Worm (Caenorhabditis elegans) whole organism, late embryonic: Measurements from ENCODE around the gene glb-11.

Experiments used
- C08G9.2 ChIP-seq: sonication (generic microtip); optimal IDR thresholded peaks from 2 replicates; lab custom pipeline; 2016; ENCODE audit warnings: mild to moderate bottlenecking, missing genetic modification characterization, moderate library complexity, missing compliant biosample characterization
- pat-9 ChIP-seq: fragments of 200-800 bp; sonication (Bioruptor generic); optimal IDR thresholded peaks from 2 replicates; lab custom pipeline; 2018; ENCODE audit warnings: mild to moderate bottlenecking, missing genetic modification characterization, moderate library complexity, missing compliant biosample characterization
- pha-4 ChIP-seq: fragments of 150-350 bp; optimal IDR thresholded peaks from 2 replicates; lab custom pipeline; 2018; ENCODE audit warnings: missing biosample characterization, missing genetic modification reagents, missing genetic modification characterization

DNA sequence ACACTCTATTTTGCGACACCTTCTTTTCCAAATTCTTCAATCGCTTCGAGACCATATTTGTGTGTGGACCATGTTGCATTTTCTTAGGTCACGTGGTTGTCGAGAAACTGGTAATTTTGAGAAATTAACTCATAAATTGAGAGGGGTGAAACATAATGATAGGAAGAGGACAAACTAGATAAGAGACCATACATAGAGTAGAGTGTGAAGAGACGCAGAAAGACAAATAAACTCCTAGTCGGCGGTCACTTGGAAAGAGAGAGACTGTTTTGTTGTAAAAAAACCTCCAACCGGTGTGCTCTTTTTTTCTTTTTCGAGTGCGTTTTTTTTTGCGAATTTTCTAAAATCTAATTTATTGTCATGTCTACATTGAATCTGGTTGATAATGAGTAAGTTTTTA is 32.0 kb downstream of the glb-11 start, which contains the start of gene R10E9.3:
- TF ChIP-seq pha-4 (tag; lab: Kevin White, UChicago) (no peak), pat-9 (tag; lab: Kevin White, UChicago) (no peak), C08G9.2 (no peak)
